Worm (Caenorhabditis elegans) whole organism, mixed stage, embryonic: Measurements from ENCODE around the gene F47G3.4.

ENCODE experiments used
- M03D4.4 ChIP-seq: sonication (generic microtip); optimal IDR thresholded peaks from 2 replicates; lab custom pipeline; 2017; ENCODE audit warnings: mild to moderate bottlenecking, missing genetic modification characterization, missing compliant biosample characterization
- bed-3 ChIP-seq: fragments of 200-800 bp; sonication (Bioruptor generic); optimal IDR thresholded peaks from 3 replicates; lab custom pipeline; 2018; ENCODE audit warnings: mild to moderate bottlenecking, missing genetic modification characterization, moderate library complexity, missing compliant biosample characterization
- blmp-1 ChIP-seq: fragments of 150-350 bp; optimal IDR thresholded peaks from 2 replicates; lab custom pipeline; 2014; ENCODE audit warnings: missing biosample characterization, missing genetic modification characterization
- ceh-39 ChIP-seq: fragments of 150-350 bp; optimal IDR thresholded peaks from 2 replicates; lab custom pipeline; 2014; ENCODE audit warnings: missing biosample characterization, missing genetic modification characterization
- ceh-43 ChIP-seq: fragments of 200-800 bp; sonication (Bioruptor generic); optimal IDR thresholded peaks from 2 replicates; lab custom pipeline; 2018; ENCODE audit warnings: mild to moderate bottlenecking, missing genetic modification characterization, moderate library complexity, missing compliant biosample characterization
- ceh-83 ChIP-seq: fragments of 200-800 bp; sonication (Bioruptor generic); optimal IDR thresholded peaks from 2 replicates; lab custom pipeline; 2018; ENCODE audit warnings: mild to moderate bottlenecking, missing genetic modification characterization, missing compliant biosample characterization
- ces-1 ChIP-seq: fragments of 150-350 bp; optimal IDR thresholded peaks from 2 replicates; lab custom pipeline; 2014; ENCODE audit warnings: missing biosample characterization, missing genetic modification reagents, missing genetic modification characterization
- drap-1 ChIP-seq: fragments of 200-800 bp; sonication (Bioruptor generic); optimal IDR thresholded peaks from 3 replicates; lab custom pipeline; 2018; ENCODE audit warnings: mild to moderate bottlenecking, missing genetic modification characterization, missing compliant biosample characterization
- elt-1 ChIP-seq: sonication (generic microtip); optimal IDR thresholded peaks from 2 replicates; lab custom pipeline; 2017; ENCODE audit warnings: missing genetic modification characterization, mild to moderate bottlenecking, missing compliant biosample characterization, antibody characterized with exemption, moderate library complexity, borderline replicate concordance; ENCODE audit not compliant: insufficient read depth
- elt-3 ChIP-seq: fragments of 150-350 bp; optimal IDR thresholded peaks from 2 replicates; lab custom pipeline; 2014; ENCODE audit warnings: missing biosample characterization, missing genetic modification characterization
- flh-1 ChIP-seq: fragments of 200-800 bp; sonication (Bioruptor generic); optimal IDR thresholded peaks from 2 replicates; lab custom pipeline; 2018; ENCODE audit warnings: mild to moderate bottlenecking, missing genetic modification characterization, moderate library complexity, missing compliant biosample characterization
- lin-32 ChIP-seq: fragments of 200-800 bp; sonication (Bioruptor generic); optimal IDR thresholded peaks from 2 replicates; lab custom pipeline; 2018; ENCODE audit warnings: mild to moderate bottlenecking, missing genetic modification characterization, missing compliant biosample characterization
- lsy-2 ChIP-seq: fragments of 150-350 bp; optimal IDR thresholded peaks from 2 replicates; lab custom pipeline; 2014; ENCODE audit warnings: missing biosample characterization, missing genetic modification characterization
- mab-5 ChIP-seq: fragments of 150-350 bp; optimal IDR thresholded peaks from 2 replicates; lab custom pipeline; 2014; ENCODE audit warnings: missing biosample characterization, missing genetic modification characterization
- mep-1 ChIP-seq: fragments of 150-350 bp; optimal IDR thresholded peaks from 2 replicates; lab custom pipeline; 2017; ENCODE audit warnings: missing biosample characterization, missing genetic modification reagents, missing genetic modification characterization, inconsistent platforms
- mls-2 ChIP-seq: sonication (generic microtip); optimal IDR thresholded peaks from 2 replicates; lab custom pipeline; 2016; ENCODE audit warnings: mild to moderate bottlenecking, missing genetic modification characterization, moderate library complexity, missing compliant biosample characterization
- nhr-12 ChIP-seq: fragments of 150-350 bp; optimal IDR thresholded peaks from 2 replicates; lab custom pipeline; 2014; ENCODE audit warnings: missing biosample characterization, missing genetic modification characterization
- nhr-2 ChIP-seq: fragments of 150-350 bp; optimal IDR thresholded peaks from 2 replicates; lab custom pipeline; 2014; ENCODE audit warnings: missing biosample characterization, missing genetic modification characterization
- nhr-237 ChIP-seq: fragments of 150-350 bp; optimal IDR thresholded peaks from 2 replicates; lab custom pipeline; 2014; ENCODE audit warnings: missing biosample characterization, missing genetic modification characterization
- nhr-76 ChIP-seq: sonication (generic microtip); optimal IDR thresholded peaks from 2 replicates; lab custom pipeline; 2017; ENCODE audit warnings: missing biosample characterization, missing genetic modification characterization
- pha-4 ChIP-seq: fragments of 150-350 bp; optimal IDR thresholded peaks from 2 replicates; lab custom pipeline; 2018; ENCODE audit warnings: missing biosample characterization, missing genetic modification reagents, missing genetic modification characterization
- sem-2 ChIP-seq: fragments of 200-800 bp; sonication (Bioruptor generic); optimal IDR thresholded peaks from 2 replicates; lab custom pipeline; 2018; ENCODE audit warnings: mild to moderate bottlenecking, missing genetic modification characterization, missing compliant biosample characterization
- snpc-4 ChIP-seq: fragments of 150-350 bp; optimal IDR thresholded peaks from 2 replicates; lab custom pipeline; 2014; ENCODE audit warnings: missing biosample characterization, missing genetic modification characterization
- sptf-1 ChIP-seq: sonication (generic microtip); optimal IDR thresholded peaks from 2 replicates; lab custom pipeline; 2017; ENCODE audit warnings: mild to moderate bottlenecking, missing genetic modification characterization, moderate library complexity, missing compliant biosample characterization
- tbx-8 ChIP-seq: fragments of 200-800 bp; sonication (Bioruptor generic); optimal IDR thresholded peaks from 2 replicates; lab custom pipeline; 2018; ENCODE audit warnings: mild to moderate bottlenecking, missing genetic modification characterization, moderate library complexity, missing compliant biosample characterization
- unc-120 ChIP-seq: sonication (generic microtip); optimal IDR thresholded peaks from 2 replicates; lab custom pipeline; 2017; ENCODE audit warnings: missing genetic modification characterization, missing compliant biosample characterization; ENCODE audit not compliant: poor library complexity, severe bottlenecking
- unc-39 ChIP-seq: fragments of 150-350 bp; optimal IDR thresholded peaks from 2 replicates; lab custom pipeline; 2014; ENCODE audit warnings: missing biosample characterization, missing genetic modification characterization
- unc-62 ChIP-seq: fragments of 150-350 bp; optimal IDR thresholded peaks from 2 replicates; lab custom pipeline; 2014; ENCODE audit warnings: missing biosample characterization, missing genetic modification reagents, missing genetic modification characterization
- zip-8 ChIP-seq: fragments of 150-350 bp; optimal IDR thresholded peaks from 2 replicates; lab custom pipeline; 2014; ENCODE audit warnings: missing biosample characterization, missing genetic modification characterization
- ztf-11 ChIP-seq: fragments of 150-350 bp; optimal IDR thresholded peaks from 2 replicates; lab custom pipeline; 2014; ENCODE audit warnings: missing biosample characterization, missing genetic modification characterization

F47G3.4 gene

ce11 chrX:2369073-2369472 is 12.3 kb upstream of the F47G3.4 start:
- TF ChIP-seq lin-32 (GFP tag; lab: Kevin White, UChicago) (no peak), unc-120 (tag; lab: Kevin White, UChicago) (no peak), bed-3 (no peak), drap-1 (GFP tag; lab: Kevin White, UChicago) (no peak), unc-39 (tag; lab: Kevin White, UChicago) (no peak), ceh-39 (tag; lab: Kevin White, UChicago) (no peak)

- TF ChIP-seq ztf-11 (tag; lab: Kevin White, UChicago): no peak
- no peak for TF ChIP-seq nhr-12 (tag; lab: Kevin White, UChicago)
- TF ChIP-seq elt-3 (tag; lab: Kevin White, UChicago): no peak
- no peak for TF ChIP-seq unc-62 (GFP tag; lab: Kevin White, UChicago)
- no peak for TF ChIP-seq blmp-1 (tag; lab: Kevin White, UChicago)
- TF ChIP-seq ces-1 (GFP tag; lab: Kevin White, UChicago): no peak
- TF ChIP-seq snpc-4: no peak
- TF ChIP-seq sptf-1 (tag; lab: Kevin White, UChicago): no peak
- no peak for TF ChIP-seq sem-2
- no peak for TF ChIP-seq lsy-2 (tag; lab: Kevin White, UChicago)
- no peak for TF ChIP-seq elt-1 (tag; lab: Kevin White, UChicago)
- TF ChIP-seq drap-1 (GFP tag; lab: Kevin White, UChicago): no peak
- TF ChIP-seq unc-39 (tag; lab: Kevin White, UChicago): no peak
- no peak for TF ChIP-seq unc-120 (tag; lab: Kevin White, UChicago)
- no peak for TF ChIP-seq flh-1
- TF ChIP-seq lin-32 (GFP tag; lab: Kevin White, UChicago): no peak
- no peak for TF ChIP-seq mep-1 (tag; lab: Kevin White, UChicago)
- no peak for TF ChIP-seq mls-2
- TF ChIP-seq mab-5 (tag; lab: Kevin White, UChicago): no peak
These were observed 10.7 kb upstream of the F47G3.4 start for ce11 chrX:2370655-2371054.

ce11 chrX:2372134-2372533 is 9.2 kb upstream of the F47G3.4 start:
- TF ChIP-seq drap-1 (GFP tag; lab: Kevin White, UChicago): no peak
- no peak for TF ChIP-seq M03D4.4 (tag; lab: Kevin White, UChicago)
- no peak for TF ChIP-seq lin-32 (GFP tag; lab: Kevin White, UChicago)
- no peak for TF ChIP-seq lsy-2 (tag; lab: Kevin White, UChicago)
- TF ChIP-seq pha-4 (tag; lab: Kevin White, UChicago): no peak
- no peak for TF ChIP-seq ceh-39 (tag; lab: Kevin White, UChicago)
- TF ChIP-seq ceh-43 (GFP tag; lab: Kevin White, UChicago): no peak

DNA sequence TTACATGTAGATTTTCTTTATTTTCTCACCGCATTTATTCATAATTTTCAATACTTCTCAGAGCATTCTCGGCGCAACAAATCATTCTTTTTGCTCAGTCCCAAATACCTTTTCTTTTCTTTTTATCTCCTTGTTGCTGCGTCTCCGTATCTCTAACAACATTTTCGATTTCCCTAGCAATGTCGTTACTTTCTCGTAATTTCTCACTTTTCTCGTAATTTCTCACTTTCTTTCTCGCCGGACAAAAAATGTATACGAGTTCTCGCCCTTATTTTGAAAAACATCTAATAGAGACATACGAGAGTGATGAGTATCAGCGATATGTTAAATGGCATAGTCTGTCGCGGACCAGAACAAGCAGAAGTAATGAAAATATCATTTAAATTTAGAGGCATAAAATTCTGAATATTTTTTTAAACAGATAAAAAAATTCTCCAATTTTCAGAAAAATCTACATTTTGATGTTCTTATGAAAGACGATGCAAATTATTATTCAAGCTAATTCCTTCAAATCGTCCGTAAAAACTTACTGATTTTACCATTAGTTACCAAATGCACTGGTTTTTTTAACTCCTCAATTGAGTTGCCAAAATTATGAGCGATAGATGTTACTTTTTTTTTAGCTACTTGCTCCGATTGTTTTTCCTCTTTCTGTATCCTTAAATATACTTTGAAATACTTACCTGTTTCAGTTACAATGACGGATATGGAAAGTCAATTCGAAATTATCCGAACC is 5.9 kb upstream of the F47G3.4 start, which contains the start of gene F47G3.3:
F47G3.3 (plus strand) TSS at position 686 of the 736 bp plus-strand sequence.
- TF ChIP-seq nhr-12 (tag; lab: Kevin White, UChicago) (no peak), mab-5 (tag; lab: Kevin White, UChicago) (no peak), ceh-43 (GFP tag; lab: Kevin White, UChicago) (no peak), tbx-8 (GFP tag; lab: Kevin White, UChicago) (no peak), ceh-83 (GFP tag; lab: Kevin White, UChicago) (no peak), unc-39 (tag; lab: Kevin White, UChicago) (no peak), nhr-76 (no peak), nhr-237 (tag; lab: Kevin White, UChicago) (no peak), ztf-11 (tag; lab: Kevin White, UChicago) (no peak), zip-8 (tag; lab: Kevin White, UChicago) (no peak), blmp-1 (tag; lab: Kevin White, UChicago) (no peak), lin-32 (GFP tag; lab: Kevin White, UChicago) (no peak), lsy-2 (tag; lab: Kevin White, UChicago) (no peak), pha-4 (tag; lab: Kevin White, UChicago) (no peak), ceh-39 (tag; lab: Kevin White, UChicago) (no peak), unc-62 (GFP tag; lab: Kevin White, UChicago) (no peak), bed-3 (no peak), nhr-2 (tag; lab: Kevin White, UChicago) (no peak), flh-1 (no peak)
